Worm (Caenorhabditis elegans) whole organism, L3 larva: ENCODE measurements around the gene M04C3.2.

Experiments
- aly-2 ChIP-seq: fragments of 150-350 bp; optimal IDR thresholded peaks from 2 replicates; lab custom pipeline; 2014; ENCODE audit warnings: missing biosample characterization, missing genetic modification characterization
- ama-1 ChIP-seq: fragments of 150-350 bp; optimal IDR thresholded peaks from 2 replicates; lab custom pipeline; 2018
- ceh-82 ChIP-seq: fragments of 150-350 bp; optimal IDR thresholded peaks from 2 replicates; lab custom pipeline; 2014; ENCODE audit warnings: missing biosample characterization, missing genetic modification characterization
- ceh-9 ChIP-seq: sonication (generic microtip); optimal IDR thresholded peaks from 2 replicates; lab custom pipeline; 2018; ENCODE audit warnings: missing biosample characterization, missing genetic modification characterization
- daf-12 ChIP-seq: fragments of 150-350 bp; optimal IDR thresholded peaks from 2 replicates; lab custom pipeline; 2014; ENCODE audit warnings: missing biosample characterization, missing genetic modification reagents, missing genetic modification characterization
- egl-27 ChIP-seq: sonication (generic microtip); optimal IDR thresholded peaks from 4 replicates; lab custom pipeline; 2017; ENCODE audit warnings: missing biosample characterization, missing genetic modification reagents, missing genetic modification characterization
- egl-5 ChIP-seq: fragments of 150-350 bp; optimal IDR thresholded peaks from 2 replicates; lab custom pipeline; 2017; ENCODE audit warnings: missing biosample characterization, missing genetic modification reagents, missing genetic modification characterization, inconsistent platforms
- elt-1 ChIP-seq: fragments of 150-350 bp; optimal IDR thresholded peaks from 2 replicates; lab custom pipeline; 2014; ENCODE audit warnings: missing biosample characterization, missing genetic modification characterization
- elt-3 ChIP-seq, 3 experiments: fragments of 150-350 bp in 1 of 3; sonication (generic microtip) in 2 of 3; optimal IDR thresholded peaks; 2 replicates in 2 of 3; 4 replicates in 1 of 3; lab custom pipeline; 2014 to 2017; ENCODE audit warnings: missing biosample characterization in 3 of 3, missing genetic modification characterization in 3 of 3
- eor-1 ChIP-seq, 2 experiments: fragments of 150-350 bp; optimal IDR thresholded peaks; 2 replicates each; lab custom pipeline; 2014 to 2018; ENCODE audit warnings: missing biosample characterization in 2 of 2, missing genetic modification characterization in 2 of 2
- fkh-10 ChIP-seq: sonication (generic microtip); optimal IDR thresholded peaks from 2 replicates; lab custom pipeline; 2017; ENCODE audit warnings: missing biosample characterization, missing genetic modification reagents, missing genetic modification characterization
- fos-1 ChIP-seq: fragments of 150-350 bp; optimal IDR thresholded peaks from 2 replicates; lab custom pipeline; 2014; ENCODE audit warnings: missing biosample characterization, missing genetic modification characterization
- hmg-11 ChIP-seq: sonication (generic microtip); optimal IDR thresholded peaks from 2 replicates; lab custom pipeline; 2016; ENCODE audit warnings: missing genetic modification characterization, missing compliant biosample characterization
- lin-15B ChIP-seq: fragments of 150-350 bp; optimal IDR thresholded peaks from 2 replicates; lab custom pipeline; 2014; ENCODE audit warnings: missing biosample characterization, missing genetic modification characterization
- lsy-12 ChIP-seq: sonication (generic microtip); optimal IDR thresholded peaks from 2 replicates; lab custom pipeline; 2016; ENCODE audit warnings: mild to moderate bottlenecking, missing genetic modification characterization, missing compliant biosample characterization
- mdl-1 ChIP-seq: fragments of 150-350 bp; optimal IDR thresholded peaks from 2 replicates; lab custom pipeline; 2014; ENCODE audit warnings: missing biosample characterization, missing genetic modification characterization
- mml-1 ChIP-seq: fragments of 150-350 bp; sonication (generic microtip); optimal IDR thresholded peaks from 3 replicates; lab custom pipeline; 2014; ENCODE audit warnings: missing biosample characterization, missing genetic modification characterization
- nhr-23 ChIP-seq: fragments of 150-350 bp; optimal IDR thresholded peaks from 2 replicates; lab custom pipeline; 2014; ENCODE audit warnings: missing biosample characterization, missing genetic modification reagents, missing genetic modification characterization
- nhr-237 ChIP-seq: fragments of 150-350 bp; optimal IDR thresholded peaks from 2 replicates; lab custom pipeline; 2014; ENCODE audit warnings: missing biosample characterization, missing genetic modification characterization
- nhr-25 ChIP-seq: sonication (generic microtip); optimal IDR thresholded peaks from 2 replicates; lab custom pipeline; 2017; ENCODE audit warnings: missing biosample characterization, missing genetic modification characterization
- nhr-67 ChIP-seq: fragments of 150-350 bp; optimal IDR thresholded peaks from 2 replicates; lab custom pipeline; 2014; ENCODE audit warnings: missing biosample characterization, missing genetic modification characterization
- nhr-76 ChIP-seq: fragments of 150-350 bp; sonication (generic microtip); optimal IDR thresholded peaks from 5 replicates; lab custom pipeline; 2014; ENCODE audit warnings: missing biosample characterization, missing genetic modification characterization
- nhr-77 ChIP-seq: fragments of 150-350 bp; optimal IDR thresholded peaks from 2 replicates; lab custom pipeline; 2014; ENCODE audit warnings: missing biosample characterization, missing genetic modification characterization
- pha-4 ChIP-seq: fragments of 150-350 bp; optimal IDR thresholded peaks from 2 replicates; lab custom pipeline; 2014; ENCODE audit warnings: missing biosample characterization, missing genetic modification reagents, missing genetic modification characterization
- pqm-1 ChIP-seq: fragments of 150-350 bp; optimal IDR thresholded peaks from 2 replicates; lab custom pipeline; 2017; ENCODE audit warnings: missing biosample characterization, missing genetic modification characterization, inconsistent platforms
- sea-2 ChIP-seq: fragments of 150-350 bp; sonication (generic microtip); optimal IDR thresholded peaks from 4 replicates; lab custom pipeline; 2014; ENCODE audit warnings: missing biosample characterization, missing genetic modification reagents, missing genetic modification characterization
- snpc-4 ChIP-seq: fragments of 150-350 bp; optimal IDR thresholded peaks from 2 replicates; lab custom pipeline; 2014; ENCODE audit warnings: missing biosample characterization, missing genetic modification characterization
- tbx-2 ChIP-seq: sonication (generic microtip); optimal IDR thresholded peaks from 2 replicates; lab custom pipeline; 2016; ENCODE audit warnings: mild to moderate bottlenecking, missing genetic modification characterization, missing compliant biosample characterization
- unc-39 ChIP-seq: sonication (generic microtip); optimal IDR thresholded peaks from 4 replicates; lab custom pipeline; 2017; ENCODE audit warnings: missing biosample characterization, missing genetic modification characterization
- unc-62 ChIP-seq: fragments of 150-350 bp; sonication (generic microtip); optimal IDR thresholded peaks from 4 replicates; lab custom pipeline; 2014; ENCODE audit warnings: missing biosample characterization, missing genetic modification reagents, missing genetic modification characterization
- zag-1 ChIP-seq: fragments of 150-350 bp; optimal IDR thresholded peaks from 2 replicates; lab custom pipeline; 2014; ENCODE audit warnings: missing biosample characterization, missing genetic modification characterization
- ztf-11 ChIP-seq: fragments of 150-350 bp; optimal IDR thresholded peaks from 2 replicates; lab custom pipeline; 2014; ENCODE audit warnings: missing biosample characterization, missing genetic modification characterization
- ztf-4 ChIP-seq: fragments of 150-350 bp; optimal IDR thresholded peaks from 2 replicates; lab custom pipeline; 2014; ENCODE audit warnings: missing biosample characterization, missing genetic modification characterization

M04C3.2 gene

DNA sequence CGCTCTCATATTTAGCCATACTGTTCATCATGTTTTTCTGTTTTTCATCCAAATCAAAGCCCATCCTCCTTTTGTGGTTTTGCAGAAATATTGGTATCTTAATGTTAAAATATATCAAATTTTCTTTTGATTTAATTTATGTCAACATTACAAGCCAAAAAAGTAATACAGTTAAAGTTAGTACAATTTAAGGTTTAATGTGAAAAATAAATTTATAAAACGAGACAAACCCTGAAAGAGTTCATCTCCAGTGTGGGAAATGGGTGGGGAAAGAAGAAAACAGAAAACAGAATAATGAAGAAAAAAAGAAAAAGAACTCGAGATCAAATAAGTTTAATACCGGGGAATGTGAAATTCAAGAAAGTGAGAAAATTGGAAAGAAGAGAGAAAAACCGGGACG, at the start of gene M04C3.2:
Gene M04C3.2 (minus strand): TSS at position 101 of the 400 bp plus-strand sequence.
- TF ChIP-seq ztf-4 (no peak), nhr-23 (tag; lab: Kevin White, UChicago) (no peak), egl-5 (no peak), mml-1 (tag; lab: Kevin White, UChicago) (no peak), nhr-237 (no peak), ceh-9 (tag; lab: Kevin White, UChicago) (no peak), pqm-1 (tag; lab: Kevin White, UChicago) (no peak), tbx-2 (tag; lab: Kevin White, UChicago) (no peak), ztf-11 (tag; lab: Kevin White, UChicago) (no peak), nhr-76 (tag; lab: Kevin White, UChicago) (no peak), ama-1 (lab: Kevin White, UChicago) (no peak), ceh-82 (tag; lab: Kevin White, UChicago) (no peak), pha-4 (tag; lab: Kevin White, UChicago) (no peak), unc-39 (no peak)
- TF ChIP-seq, all 47 proteins: peak for 0

DNA sequence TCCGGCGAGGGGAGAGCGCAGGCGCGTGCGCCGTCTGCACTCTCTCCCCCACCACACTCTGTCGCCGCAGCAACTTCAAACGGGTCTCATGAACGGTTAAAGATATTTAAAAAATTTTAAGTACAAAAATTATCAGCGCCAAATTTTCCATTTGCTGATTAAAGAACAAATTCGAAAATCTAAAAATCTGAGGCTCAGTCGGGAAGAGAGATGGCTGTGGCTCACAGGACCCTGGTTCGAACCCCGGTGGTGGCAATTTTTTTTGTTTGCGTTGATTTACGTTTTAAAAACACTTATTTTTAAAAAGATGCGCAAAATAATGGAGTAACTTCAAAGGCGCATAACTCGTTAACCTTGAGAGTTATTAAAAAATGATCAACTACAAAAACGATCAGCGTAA, 48.4 kb upstream of the M04C3.2 start:
- TF ChIP-seq lin-15B (tag; lab: Kevin White, UChicago) (no peak), daf-12 (no peak), elt-1 (tag; lab: Kevin White, UChicago) (no peak), pha-4 (tag; lab: Kevin White, UChicago) (no peak), elt-3 (tag; optimal IDR thresholded peaks at IDR 0.05; lab: Kevin White, UChicago) (no peak), ama-1 (lab: Kevin White, UChicago) (no peak), hmg-11 (tag; lab: Kevin White, UChicago) (no peak)

DNA sequence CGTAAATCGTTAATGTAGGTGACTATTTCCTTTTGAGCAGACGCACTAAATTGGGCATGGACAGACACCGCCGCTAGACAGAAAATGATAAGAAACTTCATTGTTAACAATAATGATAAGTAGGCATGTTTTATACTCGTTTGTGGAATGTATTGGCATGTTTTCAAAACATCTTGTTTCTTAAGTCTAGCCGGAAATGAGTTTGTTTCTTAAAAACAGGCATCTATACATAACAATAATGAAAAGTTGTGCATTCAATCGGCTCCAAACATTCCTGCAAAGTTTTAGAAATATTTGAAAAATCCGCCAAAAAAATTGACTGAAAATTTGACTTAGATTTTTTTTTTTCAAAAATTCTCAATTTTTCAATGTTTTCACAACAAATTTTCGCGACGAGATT, 46.9 kb upstream of the M04C3.2 start, which contains the start of gene scl-21:
Gene scl-21 (minus strand): TSS at position 101 of the 400 bp plus-strand sequence.
- TF ChIP-seq mdl-1 (tag; lab: Kevin White, UChicago) (no peak), eor-1 (tag; optimal IDR thresholded peaks at IDR 0.05; lab: Kevin White, UChicago) (no peak), mml-1 (tag; lab: Kevin White, UChicago) (no peak), egl-5 (no peak), nhr-25 (tag; lab: Kevin White, UChicago) (no peak), nhr-77 (tag; lab: Kevin White, UChicago) (no peak), egl-27 (no peak), snpc-4 (tag; lab: Kevin White, UChicago) (no peak), lsy-12 (tag; lab: Kevin White, UChicago) (no peak)

DNA sequence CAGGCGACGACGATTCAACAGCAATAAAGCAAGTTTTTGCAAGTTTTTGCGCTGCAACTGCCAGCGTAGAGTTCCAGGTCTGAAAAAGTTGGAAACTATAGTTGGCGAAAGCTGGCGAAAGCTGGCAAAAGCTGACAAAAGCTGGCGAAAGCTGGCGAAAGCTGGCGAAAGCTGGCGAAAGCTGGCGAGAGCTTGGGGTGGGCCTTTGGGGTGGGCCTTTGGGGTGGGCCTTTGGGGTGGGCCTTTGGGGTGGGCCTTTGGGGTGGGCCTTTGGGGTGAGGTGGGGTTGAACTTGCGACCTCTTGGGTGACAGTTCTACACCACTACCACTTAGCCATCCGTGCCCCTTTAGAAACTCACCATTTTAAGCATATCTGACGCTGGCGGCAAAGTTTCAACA, 46.4 kb upstream of the M04C3.2 start:
- TF ChIP-seq elt-3 (tag; optimal IDR thresholded peaks at IDR 0.05; lab: Kevin White, UChicago) (no peak), nhr-67 (tag; lab: Kevin White, UChicago) (no peak), fos-1 (no peak), unc-62 (GFP tag; lab: Kevin White, UChicago) (no peak)
- TF ChIP-seq, all 47 proteins: peak for 0

DNA sequence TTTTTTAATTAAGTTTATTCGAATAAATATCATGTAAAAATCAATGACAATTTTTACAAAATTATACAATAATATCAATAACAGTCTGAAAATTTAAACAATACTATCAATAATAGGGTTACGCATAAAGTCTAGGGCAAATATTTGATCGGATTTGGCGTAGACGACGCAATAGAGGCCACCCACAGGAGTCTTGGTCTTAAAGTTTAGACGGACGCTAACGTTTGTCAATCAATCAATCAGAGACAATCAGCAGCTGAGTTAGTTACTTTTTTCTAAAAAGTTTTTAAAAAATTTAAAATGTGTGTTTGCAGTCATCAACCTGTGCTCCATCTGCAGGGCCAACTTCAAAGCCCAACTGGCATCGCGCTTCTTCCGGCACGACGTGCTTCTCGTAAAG, 42.6 kb upstream of the M04C3.2 start, which contains the start of gene Y43F8B.29:
Gene Y43F8B.29 (plus strand): TSS at position 301 of the 400 bp plus-strand sequence.
- no peak for TF ChIP-seq eor-1 (tag; optimal IDR thresholded peaks at IDR 0.05; lab: Kevin White, UChicago)
- no peak for TF ChIP-seq ztf-4
- TF ChIP-seq nhr-77 (tag; lab: Kevin White, UChicago), result no peak
- TF ChIP-seq elt-1 (tag; lab: Kevin White, UChicago), result no peak
- no peak for TF ChIP-seq sea-2 (GFP tag; lab: Kevin White, UChicago)
- TF ChIP-seq lsy-12 (tag; lab: Kevin White, UChicago), result no peak

DNA sequence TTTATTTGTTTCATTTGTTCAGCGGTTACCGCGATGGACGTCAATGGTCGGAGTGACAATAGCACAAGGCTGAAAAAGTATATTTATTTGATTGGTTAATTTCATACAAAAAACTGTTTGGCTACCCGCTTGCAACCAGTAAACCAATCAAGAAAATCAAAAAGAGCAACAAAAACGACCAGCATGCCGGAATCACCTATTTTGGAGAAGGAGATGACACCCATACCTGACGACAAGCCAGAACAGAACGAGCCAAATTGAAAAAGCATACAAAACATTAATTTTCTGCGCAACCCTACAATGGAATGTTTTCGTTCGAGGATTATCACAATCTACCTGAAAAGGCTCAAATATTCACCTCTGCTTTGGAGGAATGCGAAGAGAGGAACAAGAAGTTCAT, 41.8 kb upstream of the M04C3.2 start, which contains the start of gene Y43F8B.7:
Gene Y43F8B.7 (plus strand): TSS at position 301 of the 400 bp plus-strand sequence.
- TF ChIP-seq fkh-10 (GFP tag; lab: Kevin White, UChicago) (no peak), zag-1 (tag; lab: Kevin White, UChicago) (no peak), daf-12 (no peak), aly-2 (no peak), lin-15B (tag; lab: Kevin White, UChicago) (no peak), pha-4 (tag; lab: Kevin White, UChicago) (no peak)
- TF ChIP-seq, all 47 proteins: peak for 0
